Fruit fly (Drosophila melanogaster): ENCODE data around the gene ouib.

- TF ChIP-seq Myc (optimal IDR thresholded peaks at IDR 0.05) = no peak
- TF ChIP-seq insv (optimal IDR thresholded peaks at IDR 0.05) = no peak
- no peak for TF ChIP-seq psq (optimal IDR thresholded peaks at IDR 0.05)
- TF ChIP-seq ttk (optimal IDR thresholded peaks at IDR 0.05) = no peak
Measured at dm6 chr3R:8704669-8705068, 20.6 kb upstream of the ouib start.

Data from Kc167 (cell line).